Worm (Caenorhabditis elegans) whole organism, L4 larva: Measurements from ENCODE around the gene zip-3.

Source experiments
- T26A8.4 ChIP-seq: fragments of 200-800 bp; sonication (Bioruptor generic); IDR thresholded peaks from 2 replicates; pipeline ENCODE4 v1.3.6; 2022; ENCODE audit warnings: missing genetic modification characterization, missing compliant biosample characterization
- ama-1 ChIP-seq: fragments of 150-350 bp; optimal IDR thresholded peaks from 2 replicates; lab custom pipeline; 2014; ENCODE audit warnings: inconsistent platforms, mixed read lengths
- lin-1 ChIP-seq: fragments of 200-800 bp; sonication (Bioruptor generic); IDR thresholded peaks from 2 replicates; pipeline ENCODE4 v1.3.6; 2022; ENCODE audit warnings: missing genetic modification reagents, missing genetic modification characterization, missing compliant biosample characterization
- unc-62 ChIP-seq, 3 experiments: fragments of 150-350 bp in 1 of 3; sonication (generic microtip); optimal IDR thresholded peaks in 2 of 3; peaks in 1 of 3; 1 replicate in 1 of 3; 2 replicates in 2 of 3; lab custom pipeline; 2014 to 2017; ENCODE audit warnings: missing biosample characterization in 3 of 3, missing genetic modification characterization in 3 of 3, missing genetic modification reagents in 3 of 3, missing genotype in 1 of 3
- ztf-11 ChIP-seq: fragments of 150-350 bp; optimal IDR thresholded peaks from 2 replicates; lab custom pipeline; 2014; ENCODE audit warnings: missing biosample characterization, missing genetic modification characterization

DNA sequence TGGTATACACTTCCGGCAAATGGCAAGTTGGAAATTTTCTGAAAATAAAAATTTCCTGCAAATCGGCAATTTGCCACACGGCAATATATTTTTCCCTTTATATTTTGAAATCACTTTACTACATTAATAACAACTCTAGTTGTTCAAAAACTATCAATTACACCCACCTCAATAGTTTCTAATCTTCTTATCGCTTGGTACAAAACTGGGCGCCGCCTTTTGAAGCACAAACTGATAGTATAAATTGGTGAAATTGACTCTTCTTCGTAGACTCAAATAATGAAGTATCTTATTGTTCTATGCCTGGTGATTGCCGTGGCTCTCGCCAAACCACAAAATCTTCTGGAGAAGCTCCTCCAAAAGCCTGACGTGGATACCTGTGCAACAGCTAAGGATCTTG is 23.8 kb upstream of the zip-3 start, which contains the start of gene Y39G8B.9:
- no peak for TF ChIP-seq lin-1 (GFP tag; lab: Robert Waterston, UW)
- no peak for TF ChIP-seq T26A8.4
- no peak for TF ChIP-seq unc-62 (GFP tag; optimal IDR thresholded peaks at IDR 0.05 in 1 of 2; lab: Kevin White, UChicago)
- TF ChIP-seq unc-62 (tag; optimal IDR thresholded peaks at IDR 0.05; lab: Kevin White, UChicago): no peak
- no peak for TF ChIP-seq ztf-11 (tag; lab: Kevin White, UChicago)
- no peak for TF ChIP-seq ama-1 (lab: Kevin White, UChicago)
